Fruit fly (Drosophila melanogaster) whole organism, adult: Measurements from ENCODE around the gene colt.

Experiments used
- CG11617 ChIP-seq: fragments of 200-800 bp; sonication (Bioruptor generic); optimal IDR thresholded peaks from 2 replicates; lab custom pipeline; 2017; ENCODE audit warnings: mild to moderate bottlenecking, missing biosample characterization, missing genetic modification reagents, missing genetic modification characterization
- CG14711 ChIP-seq: fragments of 200-800 bp; sonication (Bioruptor generic); optimal IDR thresholded peaks from 2 replicates; lab custom pipeline; 2018; ENCODE audit warnings: missing biosample characterization, mild to moderate bottlenecking, missing genetic modification characterization, moderate library complexity
- CG1620 ChIP-seq: fragments of 200-800 bp; sonication (Bioruptor generic); optimal IDR thresholded peaks from 2 replicates; lab custom pipeline; 2016; ENCODE audit warnings: missing biosample characterization, missing genetic modification characterization
- CG33017 ChIP-seq: fragments of 200-800 bp; sonication (Bioruptor generic); optimal IDR thresholded peaks from 2 replicates; lab custom pipeline; 2018; ENCODE audit warnings: missing biosample characterization, mild to moderate bottlenecking, missing genetic modification characterization, moderate library complexity
- Crg-1 ChIP-seq: fragments of 200-800 bp; sonication (Bioruptor generic); optimal IDR thresholded peaks from 2 replicates; lab custom pipeline; 2016; ENCODE audit warnings: missing biosample characterization, missing genetic modification characterization
- Hr96 ChIP-seq: fragments of 200-800 bp; sonication (Bioruptor generic); optimal IDR thresholded peaks from 2 replicates; lab custom pipeline; 2016; ENCODE audit warnings: missing biosample characterization, missing genetic modification characterization
- Mnt ChIP-seq: fragments of 200-800 bp; sonication (Bioruptor generic); optimal IDR thresholded peaks from 2 replicates; lab custom pipeline; 2016; ENCODE audit warnings: missing biosample characterization, mild to moderate bottlenecking, missing genetic modification characterization
- cnc ChIP-seq, 2 experiments: fragments of >200 bp; optimal IDR thresholded peaks; 2 replicates each; lab custom pipeline; 2017
- pad ChIP-seq: fragments of 200-800 bp; sonication (Bioruptor generic); optimal IDR thresholded peaks from 3 replicates; lab custom pipeline; 2017; ENCODE audit warnings: missing biosample characterization, missing genetic modification characterization, mild to moderate bottlenecking, moderate library complexity, missing genetic modification reagents
- toe ChIP-seq: fragments of 200-800 bp; sonication (Bioruptor generic); optimal IDR thresholded peaks from 2 replicates; lab custom pipeline; 2016; ENCODE audit warnings: missing biosample characterization, missing genetic modification characterization

- TF ChIP-seq Hr96 (GFP tag; lab: Kevin White, UChicago) (no peak), pad (GFP tag; lab: Kevin White, UChicago) (no peak), Mnt (GFP tag; lab: Kevin White, UChicago) (no peak), CG14711 (tag; lab: Kevin White, UChicago) (no peak), toe (GFP tag; lab: Kevin White, UChicago) (no peak), CG1620 (GFP tag; lab: Kevin White, UChicago) (no peak), Crg-1 (GFP tag; lab: Kevin White, UChicago) (no peak), CG33017 (no peak), cnc (optimal IDR thresholded peaks at IDR 0.05; lab: Kevin White, UChicago) (no peak), CG11617 (no peak)
Observed at dm6 chr2L:2760288-2760687, 9.6 kb downstream of the colt start.
